Fruit fly (Drosophila melanogaster): ENCODE results near the gene msl-2.

The msl-2 gene

dm6 chr2L:3440322-3440721 lies 25.6 kb downstream of the msl-2 start (continued):
- TF ChIP-seq lbe (GFP tag; optimal IDR thresholded peaks at IDR 0.05) = no peak
- TF ChIP-seq CG12155 (GFP tag; optimal IDR thresholded peaks at IDR 0.05) = peak; percentile 13
- TF ChIP-seq CG12236 (GFP tag; optimal IDR thresholded peaks at IDR 0.05) = no peak
- peak; percentile 69 for TF ChIP-seq ara (GFP tag; IDR thresholded peaks at IDR 0.05)
- TF ChIP-seq Lpt (GFP tag; optimal IDR thresholded peaks at IDR 0.05) = no peak

dm6 chr2L:3439502-3439901 lies 26.4 kb downstream of the msl-2 start:
- peak; percentile 14; the same call in 1 of the 3 replicates for TF ChIP-seq CG17361 (GFP tag; IDR thresholded peaks at IDR 0.05)
- TF ChIP-seq CG31441 (GFP tag; IDR thresholded peaks at IDR 0.05) = peak; percentile 36; the same call in 1 of the 2 replicates
- no peak for TF ChIP-seq CG14965 (GFP tag; optimal IDR thresholded peaks at IDR 0.05; ENCODE audit: borderline replicate concordance)
- TF ChIP-seq MTF-1 (GFP tag; optimal IDR thresholded peaks at IDR 0.05; ENCODE audit: borderline replicate concordance) = no peak
- no peak for TF ChIP-seq CG2199 (GFP tag; IDR thresholded peaks at IDR 0.05)
- no peak for TF ChIP-seq zen2 (GFP tag; IDR thresholded peaks at IDR 0.05; ENCODE audit: partially characterized antibody)
- TF ChIP-seq tin (GFP tag; optimal IDR thresholded peaks at IDR 0.05) = no peak
- TF ChIP-seq hkb (optimal IDR thresholded peaks at IDR 0.05) = no peak
- TF ChIP-seq hkb (GFP tag; IDR thresholded peaks at IDR 0.05) = no peak
- no peak for TF ChIP-seq cg (GFP tag; optimal IDR thresholded peaks at IDR 0.05)
- no peak for TF ChIP-seq vnd (GFP tag; IDR thresholded peaks at IDR 0.05; ENCODE audit: partially characterized antibody)
- no peak for TF ChIP-seq CG5953 (GFP tag; IDR thresholded peaks at IDR 0.05)
- no peak for TF ChIP-seq Drgx (GFP tag; IDR thresholded peaks at IDR 0.05)
- no peak for TF ChIP-seq Dbx (GFP tag; IDR thresholded peaks at IDR 0.05)
- TF ChIP-seq MBD-R2 (GFP tag; IDR thresholded peaks at IDR 0.05) = no peak
- no peak for TF ChIP-seq CG6272 (GFP tag; IDR thresholded peaks at IDR 0.05)
- no peak for TF ChIP-seq Dp (GFP tag; optimal IDR thresholded peaks at IDR 0.05)
- TF ChIP-seq gt (GFP tag; IDR thresholded peaks at IDR 0.05) = no peak
- no peak for TF ChIP-seq CG3281 (GFP tag; optimal IDR thresholded peaks at IDR 0.05)
- no peak for TF ChIP-seq crol (GFP tag; IDR thresholded peaks at IDR 0.05)
- TF ChIP-seq pan (optimal IDR thresholded peaks at IDR 0.05) = no peak
- no peak for TF ChIP-seq pan (GFP tag; optimal IDR thresholded peaks at IDR 0.05 in 1 of 2, IDR thresholded peaks at IDR 0.05 in 1 of 2)
- TF ChIP-seq Bdp1 (GFP tag; optimal IDR thresholded peaks at IDR 0.05) = no peak
- TF ChIP-seq CG30403 (GFP tag; optimal IDR thresholded peaks at IDR 0.05) = peak; percentile 3
- peak; percentile 20 for TF ChIP-seq fd96Cb (tag; optimal IDR thresholded peaks at IDR 0.05)
- no peak for TF ChIP-seq CG10654 (GFP tag; optimal IDR thresholded peaks at IDR 0.05)
- no peak for TF ChIP-seq sim (GFP tag; IDR thresholded peaks at IDR 0.05)
- no peak for TF ChIP-seq Six4 (GFP tag; optimal IDR thresholded peaks at IDR 0.05)
- no peak for TF ChIP-seq oc (tag; optimal IDR thresholded peaks at IDR 0.05)
- no peak for TF ChIP-seq CG15479 (GFP tag; optimal IDR thresholded peaks at IDR 0.05)
- peak; percentile 52 for TF ChIP-seq CG11504 (tag; optimal IDR thresholded peaks at IDR 0.05)
- TF ChIP-seq Stat92E (GFP tag; optimal IDR thresholded peaks at IDR 0.05) = peak in 1 of 3 experiments; percentile 50
- peak; percentile 43 for TF ChIP-seq CG14710 (tag; optimal IDR thresholded peaks at IDR 0.05)
- TF ChIP-seq sens-2 (GFP tag; IDR thresholded peaks at IDR 0.05) = no peak
- TF ChIP-seq CG32767 (GFP tag; IDR thresholded peaks at IDR 0.05) = no peak
- no peak for TF ChIP-seq CG15514 (GFP tag; optimal IDR thresholded peaks at IDR 0.05)
- TF ChIP-seq CG11456 (GFP tag; IDR thresholded peaks at IDR 0.05) = no peak
- TF ChIP-seq Sox100B (GFP tag; optimal IDR thresholded peaks at IDR 0.05) = peak; percentile 20
- no peak for TF ChIP-seq ssp (GFP tag; IDR thresholded peaks at IDR 0.05)
- no peak for TF ChIP-seq CG6654 (GFP tag; optimal IDR thresholded peaks at IDR 0.05)
- no peak for TF ChIP-seq CG18476 (GFP tag; optimal IDR thresholded peaks at IDR 0.05)
- no peak for TF ChIP-seq HmgD (GFP tag; optimal IDR thresholded peaks at IDR 0.05)
- no peak for TF ChIP-seq CG9817 (tag; optimal IDR thresholded peaks at IDR 0.05)
- TF ChIP-seq phol (tag; optimal IDR thresholded peaks at IDR 0.05) = peak; percentile 49
- TF ChIP-seq CG32532 (GFP tag; IDR thresholded peaks at IDR 0.05) = no peak
- TF ChIP-seq Nf-YB (GFP tag; optimal IDR thresholded peaks at IDR 0.05) = no peak
